Fruit fly (Drosophila melanogaster) whole organism, larva: Measurements from ENCODE around the gene Tsp33B.

Experiments
- noc ChIP-seq: fragments of 200-800 bp; sonication (Bioruptor generic); optimal IDR thresholded peaks from 3 replicates; lab custom pipeline; 2019; ENCODE audit warnings: missing biosample characterization, mild to moderate bottlenecking, missing genetic modification characterization, moderate library complexity

The Tsp33B gene

dm6 chr2L:11808327-11808701 is 16.1 kb upstream of the Tsp33B start:
- TF ChIP-seq noc (tag; lab: Kevin White, UChicago) = no peak

- TF ChIP-seq noc (tag; lab: Kevin White, UChicago) = peak; percentile 60
Measured at dm6 chr2L:11807697-11808226, 15.6 kb upstream of the Tsp33B start.

dm6 chr2L:11806701-11807674 is 14.8 kb upstream of the Tsp33B start:
- peak; percentile 24 for TF ChIP-seq noc (tag; lab: Kevin White, UChicago)

- no peak for TF ChIP-seq noc (tag; lab: Kevin White, UChicago)
Measured at dm6 chr2L:11806022-11806700, 14.0 kb upstream of the Tsp33B start.

dm6 chr2L:11804228-11805044 is 12.3 kb upstream of the Tsp33B start:
- TF ChIP-seq noc (tag; lab: Kevin White, UChicago) = no peak

- TF ChIP-seq noc (tag; lab: Kevin White, UChicago) = no peak
Measured at dm6 chr2L:11797127-11797526, 5.0 kb upstream of the Tsp33B start.

dm6 chr2L:11793986-11794385 is 1.8 kb upstream of the Tsp33B start, which contains the start of gene CG14937:
Gene CG14937 (minus strand): TSS chr2L:11794086.
- TF ChIP-seq noc (tag; lab: Kevin White, UChicago) = no peak

dm6 chr2L:11789690-11790089 is 2.5 kb downstream of the Tsp33B start, which contains the start of gene CG14932:
Gene CG14932 (plus strand): TSS chr2L:11789919.
- no peak for TF ChIP-seq noc (tag; lab: Kevin White, UChicago)

- no peak for TF ChIP-seq noc (tag; lab: Kevin White, UChicago)
Measured at dm6 chr2L:11788034-11788433, 4.1 kb downstream of the Tsp33B start, which contains the start of gene CG14931. Gene CG14931 (plus strand): TSS chr2L:11788334.

dm6 chr2L:11754402-11754801 is 37.8 kb downstream of the Tsp33B start, which contains the start of gene Sfp33A1:
Gene Sfp33A1 (minus strand): TSS chr2L:11754502.
- TF ChIP-seq noc (tag; lab: Kevin White, UChicago) = no peak

dm6 chr2L:11753922-11754321 is 38.2 kb downstream of the Tsp33B start, which contains the start of gene CG42471:
Gene CG42471 (minus strand): TSS chr2L:11754022.
- TF ChIP-seq noc (tag; lab: Kevin White, UChicago) = no peak

- no peak for TF ChIP-seq noc (tag; lab: Kevin White, UChicago)
Measured at dm6 chr2L:11753455-11753854, 38.7 kb downstream of the Tsp33B start, which contains the start of gene CG42470. Gene CG42470 (minus strand): TSS chr2L:11753555.
